Worm (Caenorhabditis elegans) whole organism, L4 larva: ENCODE measurements around the gene srh-271.

Experiments used
- D1046.2 ChIP-seq: fragments of 200-800 bp; sonication (Bioruptor generic); IDR thresholded peaks from 2 replicates; pipeline ENCODE4 v1.3.6; 2022; ENCODE audit warnings: missing genetic modification characterization, missing compliant biosample characterization
- F26F4.8 ChIP-seq: fragments of 200-800 bp; sonication (Bioruptor generic); conservative IDR thresholded peaks from 2 replicates; pipeline ENCODE4 v1.3.6; 2022; ENCODE audit warnings: missing genetic modification characterization, missing compliant biosample characterization
- F44E2.7 ChIP-seq: fragments of 200-800 bp; sonication (Bioruptor generic); IDR thresholded peaks from 2 replicates; pipeline ENCODE4 v2.1.2; 2022; ENCODE audit warnings: missing genetic modification characterization, missing compliant biosample characterization
- F49E8.2 ChIP-seq: sonication (generic microtip); optimal IDR thresholded peaks from 2 replicates; lab custom pipeline; 2016; ENCODE audit warnings: missing compliant biosample characterization, mild to moderate bottlenecking, missing genetic modification characterization, borderline replicate concordance
- R02D3.7 ChIP-seq: fragments of 150-350 bp; sonication (generic microtip); optimal IDR thresholded peaks from 3 replicates; lab custom pipeline; 2014; ENCODE audit warnings: missing biosample characterization, missing genetic modification characterization
- T26A8.4 ChIP-seq: fragments of 200-800 bp; sonication (Bioruptor generic); IDR thresholded peaks from 2 replicates; pipeline ENCODE4 v1.3.6; 2022; ENCODE audit warnings: missing genetic modification characterization, missing compliant biosample characterization
- Y5F2A.4 ChIP-seq: fragments of 200-800 bp; sonication (Bioruptor generic); optimal IDR thresholded peaks from 2 replicates; lab custom pipeline; 2018; ENCODE audit warnings: mild to moderate bottlenecking, missing genetic modification characterization, missing compliant biosample characterization
- ZK337.2 ChIP-seq: fragments of 200-800 bp; sonication (Bioruptor generic); IDR thresholded peaks from 2 replicates; pipeline ENCODE4 v1.3.6; 2022; ENCODE audit warnings: missing genetic modification reagents, missing genetic modification characterization, missing compliant biosample characterization
- aly-2 ChIP-seq: sonication (generic microtip); optimal IDR thresholded peaks from 2 replicates; lab custom pipeline; 2018; ENCODE audit warnings: missing biosample characterization, missing genetic modification characterization
- arid-1 ChIP-seq: fragments of 200-800 bp; sonication (Bioruptor generic); conservative IDR thresholded peaks from 2 replicates; pipeline ENCODE4 v1.3.6; 2022; ENCODE audit warnings: missing genetic modification reagents, missing genetic modification characterization, missing compliant biosample characterization
- ceh-20 ChIP-seq: fragments of 200-800 bp; sonication (Bioruptor generic); IDR thresholded peaks from 2 replicates; pipeline ENCODE4 v1.3.6; 2022; ENCODE audit warnings: missing genetic modification reagents, missing genetic modification characterization, missing compliant biosample characterization
- ceh-32 ChIP-seq: sonication (generic microtip); optimal IDR thresholded peaks from 2 replicates; lab custom pipeline; 2016; ENCODE audit warnings: mild to moderate bottlenecking, missing genetic modification characterization, missing compliant biosample characterization; ENCODE audit not compliant: poor library complexity
- ceh-82 ChIP-seq: sonication (generic microtip); optimal IDR thresholded peaks from 2 replicates; lab custom pipeline; 2017; ENCODE audit warnings: missing biosample characterization, missing genetic modification characterization
- ces-1 ChIP-seq: fragments of 150-350 bp; sonication (generic microtip); optimal IDR thresholded peaks from 4 replicates; lab custom pipeline; 2014; ENCODE audit warnings: missing biosample characterization, missing genetic modification reagents, missing genetic modification characterization
- daf-12 ChIP-seq: fragments of 150-350 bp; optimal IDR thresholded peaks from 2 replicates; lab custom pipeline; 2014; ENCODE audit warnings: missing biosample characterization, missing genetic modification reagents, missing genetic modification characterization
- daf-16 ChIP-seq, 3 experiments: sonication (generic microtip); optimal IDR thresholded peaks; 2 replicates each; lab custom pipeline; 2016 to 2017; ENCODE audit warnings: missing genetic modification characterization in 3 of 3, missing genetic modification reagents in 3 of 3, mild to moderate bottlenecking in 2 of 3, missing compliant biosample characterization in 2 of 3, missing biosample characterization in 1 of 3, moderate library complexity in 1 of 3
- daf-19 ChIP-seq: fragments of 200-800 bp; sonication (Bioruptor generic); conservative IDR thresholded peaks from 2 replicates; pipeline ENCODE4 v1.3.6; 2022; ENCODE audit warnings: missing genetic modification characterization, missing compliant biosample characterization
- dmd-8 ChIP-seq: fragments of 200-800 bp; sonication (Bioruptor generic); IDR thresholded peaks from 2 replicates; pipeline ENCODE4 v1.3.6; 2022; ENCODE audit warnings: missing genetic modification characterization, missing compliant biosample characterization
- dmd-9 ChIP-seq: fragments of 200-800 bp; sonication (Bioruptor generic); IDR thresholded peaks from 2 replicates; pipeline ENCODE4 v1.3.6; 2022; ENCODE audit warnings: missing genetic modification reagents, missing genetic modification characterization, missing compliant biosample characterization
- duxl-1 ChIP-seq: sonication (generic microtip); optimal IDR thresholded peaks from 2 replicates; lab custom pipeline; 2016; ENCODE audit warnings: mild to moderate bottlenecking, missing genetic modification characterization, moderate library complexity, missing compliant biosample characterization; ENCODE audit not compliant: poor library complexity
- dve-1 ChIP-seq: sonication (generic microtip); optimal IDR thresholded peaks from 2 replicates; lab custom pipeline; 2017; ENCODE audit warnings: antibody characterized with exemption, mild to moderate bottlenecking, missing genetic modification characterization, missing compliant biosample characterization; ENCODE audit not compliant: insufficient read depth
- egl-43 ChIP-seq: fragments of 200-800 bp; sonication (Bioruptor generic); IDR thresholded peaks from 2 replicates; pipeline ENCODE4 v1.3.6; 2022; ENCODE audit warnings: missing genetic modification reagents, missing genetic modification characterization, missing compliant biosample characterization
- fkh-10 ChIP-seq: fragments of 150-350 bp; optimal IDR thresholded peaks from 2 replicates; lab custom pipeline; 2014; ENCODE audit warnings: missing biosample characterization, missing genetic modification reagents, missing genetic modification characterization
- fos-1 ChIP-seq: fragments of 150-350 bp; optimal IDR thresholded peaks from 2 replicates; lab custom pipeline; 2014; ENCODE audit warnings: missing biosample characterization, missing genetic modification characterization
- gei-8 ChIP-seq: fragments of 200-800 bp; sonication (Bioruptor generic); optimal IDR thresholded peaks from 2 replicates; lab custom pipeline; 2018; ENCODE audit warnings: mild to moderate bottlenecking, missing genetic modification characterization, missing compliant biosample characterization
- hif-1 ChIP-seq, 2 experiments: sonication (generic microtip); optimal IDR thresholded peaks; 2 replicates each; lab custom pipeline; 2016 to 2017; ENCODE audit warnings: missing compliant biosample characterization in 2 of 2, missing genetic modification characterization in 2 of 2, missing genetic modification reagents in 2 of 2, missing genotype in 2 of 2, mild to moderate bottlenecking in 1 of 2
- hlh-11 ChIP-seq: fragments of 200-800 bp; sonication (Bioruptor generic); optimal IDR thresholded peaks from 2 replicates; lab custom pipeline; 2018; ENCODE audit warnings: mild to moderate bottlenecking, missing genetic modification characterization, missing compliant biosample characterization
- jun-1 ChIP-seq: fragments of 150-350 bp; optimal IDR thresholded peaks from 2 replicates; lab custom pipeline; 2014; ENCODE audit warnings: missing biosample characterization, missing genetic modification reagents, missing genetic modification characterization
- lim-7 ChIP-seq: fragments of 200-800 bp; sonication (Bioruptor generic); IDR thresholded peaks from 2 replicates; pipeline ENCODE4 v1.3.6; 2022; ENCODE audit warnings: missing genetic modification characterization, missing compliant biosample characterization
- lin-15B ChIP-seq: fragments of 150-350 bp; sonication (generic microtip); optimal IDR thresholded peaks from 3 replicates; lab custom pipeline; 2014; ENCODE audit warnings: missing biosample characterization, missing genetic modification characterization
- lin-39 ChIP-seq: fragments of 150-350 bp; optimal IDR thresholded peaks from 2 replicates; lab custom pipeline; 2014; ENCODE audit warnings: missing biosample characterization, missing genetic modification reagents, missing genetic modification characterization
- madf-5 ChIP-seq, 2 experiments: fragments of 200-800 bp; sonication (Bioruptor generic); IDR thresholded peaks; 2 replicates each; pipeline ENCODE4 v1.3.6; 2022; ENCODE audit warnings: missing compliant biosample characterization in 2 of 2, missing genetic modification characterization in 2 of 2
- mep-1 ChIP-seq: fragments of 150-350 bp; sonication (generic microtip); optimal IDR thresholded peaks from 3 replicates; lab custom pipeline; 2014; ENCODE audit warnings: missing biosample characterization, missing genetic modification characterization
- mxl-2 ChIP-seq: fragments of 200-800 bp; sonication (Bioruptor generic); conservative IDR thresholded peaks from 2 replicates; pipeline ENCODE4 v1.3.6; 2022; ENCODE audit warnings: missing genetic modification reagents, missing genetic modification characterization, missing compliant biosample characterization
- nhr-25 ChIP-seq: sonication (generic microtip); optimal IDR thresholded peaks from 2 replicates; lab custom pipeline; 2017; ENCODE audit warnings: missing genetic modification characterization, mild to moderate bottlenecking, missing compliant biosample characterization, antibody characterized with exemption, moderate library complexity, borderline replicate concordance; ENCODE audit not compliant: insufficient read depth
- nhr-6 ChIP-seq: fragments of 150-350 bp; optimal IDR thresholded peaks from 2 replicates; lab custom pipeline; 2014; ENCODE audit warnings: missing biosample characterization, missing genetic modification characterization
- nhr-77 ChIP-seq: fragments of 150-350 bp; optimal IDR thresholded peaks from 2 replicates; lab custom pipeline; 2014; ENCODE audit warnings: missing biosample characterization, missing genetic modification characterization
- saeg-2 ChIP-seq: fragments of 200-800 bp; sonication (Bioruptor generic); IDR thresholded peaks from 2 replicates; pipeline ENCODE4 v1.3.6; 2022; ENCODE audit warnings: missing genetic modification reagents, missing genetic modification characterization, missing compliant biosample characterization
- set-16 ChIP-seq: fragments of 200-800 bp; sonication (Bioruptor generic); IDR thresholded peaks from 2 replicates; pipeline ENCODE4 v1.3.6; 2022; ENCODE audit warnings: missing genetic modification reagents, missing genetic modification characterization, missing compliant biosample characterization
- snpc-4 ChIP-seq: fragments of 150-350 bp; optimal IDR thresholded peaks from 2 replicates; lab custom pipeline; 2014; ENCODE audit warnings: missing biosample characterization, missing genetic modification characterization
- spr-1 ChIP-seq: sonication (generic microtip); optimal IDR thresholded peaks from 2 replicates; lab custom pipeline; 2016; ENCODE audit warnings: mild to moderate bottlenecking, missing genetic modification characterization, missing compliant biosample characterization
- spr-3 ChIP-seq: fragments of 200-800 bp; sonication (Bioruptor generic); optimal IDR thresholded peaks from 2 replicates; lab custom pipeline; 2018; ENCODE audit warnings: mild to moderate bottlenecking, missing genetic modification characterization, missing compliant biosample characterization
- tag-97 ChIP-seq: fragments of 200-800 bp; sonication (Bioruptor generic); IDR thresholded peaks from 2 replicates; pipeline ENCODE4 v1.3.6; 2022; ENCODE audit warnings: missing genetic modification characterization, missing compliant biosample characterization
- unc-130 ChIP-seq: sonication (generic microtip); optimal IDR thresholded peaks from 2 replicates; lab custom pipeline; 2016; ENCODE audit warnings: missing genetic modification reagents, missing genetic modification characterization, missing compliant biosample characterization
- unc-62 ChIP-seq, 3 experiments: fragments of 150-350 bp in 1 of 3; sonication (generic microtip); optimal IDR thresholded peaks in 2 of 3; peaks in 1 of 3; 1 replicate in 1 of 3; 2 replicates in 2 of 3; lab custom pipeline; 2014 to 2017; ENCODE audit warnings: missing biosample characterization in 3 of 3, missing genetic modification characterization in 3 of 3, missing genetic modification reagents in 3 of 3, missing genotype in 1 of 3
- vab-7 ChIP-seq: fragments of 200-800 bp; sonication (Bioruptor generic); IDR thresholded peaks from 2 replicates; pipeline ENCODE4 v1.3.6; 2022; ENCODE audit warnings: missing genetic modification reagents, missing genetic modification characterization, missing compliant biosample characterization
- zag-1 ChIP-seq: fragments of 150-350 bp; optimal IDR thresholded peaks from 2 replicates; lab custom pipeline; 2014; ENCODE audit warnings: missing biosample characterization, missing genetic modification characterization
- zfp-3 ChIP-seq: fragments of 200-800 bp; sonication (Bioruptor generic); conservative IDR thresholded peaks from 2 replicates; pipeline ENCODE4 v1.3.6; 2022; ENCODE audit warnings: missing genetic modification reagents, missing genetic modification characterization, missing compliant biosample characterization
- zip-2 ChIP-seq: fragments of 150-350 bp; optimal IDR thresholded peaks from 2 replicates; lab custom pipeline; 2014; ENCODE audit warnings: missing biosample characterization, missing genetic modification characterization

The srh-271 gene

ce11 chrV:2600543-2600942 lies 21.2 kb downstream of the srh-271 start (continued):
- TF ChIP-seq D1046.2 (GFP tag; lab: Robert Waterston, UW) (peak; percentile 70; the same call in 1 of the 2 replicates), gei-8 (GFP tag; lab: Kevin White, UChicago) (no peak), lin-39 (tag; lab: Kevin White, UChicago) (no peak), daf-19 (GFP tag; lab: Robert Waterston, UW) (no peak), nhr-77 (peak; percentile 44), set-16 (GFP tag; lab: Robert Waterston, UW) (peak; percentile 30; the same call in 1 of the 2 replicates), fos-1 (no peak), duxl-1 (peak; percentile 44), ces-1 (GFP tag; lab: Kevin White, UChicago) (no peak), zip-2 (no peak), ceh-20 (GFP tag; lab: Robert Waterston, UW) (peak; percentile 94), lin-15B (tag; lab: Kevin White, UChicago) (peak; percentile 49), zfp-3 (peak; percentile 89), aly-2 (tag; lab: Kevin White, UChicago) (no peak), snpc-4 (tag; lab: Kevin White, UChicago) (no peak), R02D3.7 (tag; lab: Kevin White, UChicago) (no peak), T26A8.4 (peak; percentile 88), nhr-25 (tag; lab: Kevin White, UChicago) (no peak), vab-7 (GFP tag; lab: Robert Waterston, UW) (peak; percentile 83), hif-1 (tag; optimal IDR thresholded peaks at IDR 0.05; lab: Kevin White, UChicago) (peak in 1 of 2 experiments; percentile 72), arid-1 (GFP tag; lab: Robert Waterston, UW) (peak; percentile 72), unc-130 (GFP tag; lab: Kevin White, UChicago) (peak; percentile 50), dmd-9 (GFP tag; lab: Robert Waterston, UW) (peak; percentile 69), mep-1 (tag; lab: Kevin White, UChicago) (peak; percentile 73), fkh-10 (GFP tag; lab: Kevin White, UChicago) (peak; percentile 39), unc-62 (GFP tag; optimal IDR thresholded peaks at IDR 0.05 in 1 of 2; lab: Kevin White, UChicago) (peak in 1 of 2 experiments; percentile 98), unc-62 (tag; optimal IDR thresholded peaks at IDR 0.05; lab: Kevin White, UChicago) (no peak), tag-97 (GFP tag; lab: Robert Waterston, UW) (0 out of 2 replicates have a peak, but pooled peaks have one; percentile 59), mxl-2 (GFP tag; lab: Robert Waterston, UW) (0 out of 2 replicates have a peak, but pooled peaks have one; percentile 41), dve-1 (tag; lab: Kevin White, UChicago) (peak; percentile 81), lim-7 (no peak; the same call in 1 of the 2 replicates), F49E8.2 (tag; lab: Kevin White, UChicago) (no peak), egl-43 (GFP tag; lab: Robert Waterston, UW) (peak; percentile 86), jun-1 (tag; lab: Kevin White, UChicago) (no peak), nhr-6 (tag; lab: Kevin White, UChicago) (peak; percentile 27), spr-3 (no peak), Y5F2A.4 (no peak), spr-1 (tag; lab: Kevin White, UChicago) (peak; percentile 67), daf-12 (tag; lab: Kevin White, UChicago) (no peak), F44E2.7 (GFP tag; lab: Robert Waterston, UW) (no peak), hlh-11 (tag; lab: Kevin White, UChicago) (peak; percentile 72), ceh-32 (tag; lab: Kevin White, UChicago) (no peak), ZK337.2 (GFP tag; lab: Robert Waterston, UW) (peak; percentile 72), ceh-82 (tag; lab: Kevin White, UChicago) (no peak), saeg-2 (GFP tag; lab: Robert Waterston, UW) (peak; percentile 79), F26F4.8 (GFP tag; lab: Robert Waterston, UW) (no peak), daf-16 (GFP tag; optimal IDR thresholded peaks at IDR 0.05; lab: Kevin White, UChicago) (no peak), daf-16 (tag; optimal IDR thresholded peaks at IDR 0.05; lab: Kevin White, UChicago) (peak; percentile 42), zag-1 (tag; lab: Kevin White, UChicago) (no peak), dmd-8 (GFP tag; lab: Robert Waterston, UW) (0 out of 2 replicates have a peak, but pooled peaks have one; percentile 33), madf-5 (GFP tag; IDR thresholded peaks at IDR 0.05; lab: Robert Waterston, UW) (no peak)
